Fruit fly (Drosophila melanogaster) whole organism, embryonic: Measurements from ENCODE around the gene CG10089.

Experiments used
- CG11695 ChIP-seq: fragments of 200-800 bp; sonication (Bioruptor generic); IDR thresholded peaks from 3 replicates; pipeline ENCODE4 v1.3.6; 2022; ENCODE audit warnings: missing biosample characterization, missing genetic modification characterization
- CG15011 ChIP-seq: fragments of 200-800 bp; sonication (Bioruptor generic); optimal IDR thresholded peaks from 3 replicates; lab custom pipeline; 2018; ENCODE audit warnings: missing biosample characterization, mild to moderate bottlenecking, missing genetic modification characterization
- CG15073 ChIP-seq: fragments of 200-800 bp; sonication (Bioruptor generic); optimal IDR thresholded peaks from 2 replicates; lab custom pipeline; 2016; ENCODE audit warnings: missing biosample characterization, missing genetic modification characterization
- CG1647 ChIP-seq: fragments of 200-800 bp; sonication (Bioruptor generic); optimal IDR thresholded peaks from 3 replicates; lab custom pipeline; 2016; ENCODE audit warnings: missing biosample characterization, missing genetic modification characterization
- CG16779 ChIP-seq: fragments of 200-800 bp; sonication (Bioruptor generic); IDR thresholded peaks from 2 replicates; pipeline ENCODE4 v1.3.6; 2022; ENCODE audit warnings: missing biosample characterization, missing genetic modification characterization
- CG16863 ChIP-seq: fragments of 200-800 bp; sonication (Bioruptor generic); optimal IDR thresholded peaks from 3 replicates; lab custom pipeline; 2016; ENCODE audit warnings: missing biosample characterization, missing genetic modification characterization
- CG17385 ChIP-seq: fragments of 200-800 bp; sonication (Bioruptor generic); optimal IDR thresholded peaks from 3 replicates; lab custom pipeline; 2018; ENCODE audit warnings: missing biosample characterization, mild to moderate bottlenecking, missing genetic modification characterization
- CG17912 ChIP-seq: fragments of 200-800 bp; sonication (Bioruptor generic); optimal IDR thresholded peaks from 2 replicates; lab custom pipeline; 2018; ENCODE audit warnings: missing biosample characterization, mild to moderate bottlenecking, missing genetic modification characterization
- CG18262 ChIP-seq: fragments of 200-800 bp; optimal IDR thresholded peaks from 3 replicates; lab custom pipeline; 2019; ENCODE audit warnings: missing biosample characterization, mild to moderate bottlenecking, missing genetic modification characterization, moderate library complexity
- CG18619 ChIP-seq: fragments of 200-800 bp; sonication (Bioruptor generic); optimal IDR thresholded peaks from 3 replicates; lab custom pipeline; 2017; ENCODE audit warnings: missing biosample characterization, mild to moderate bottlenecking, missing genetic modification characterization
- CG2712 ChIP-seq: fragments of 200-800 bp; optimal IDR thresholded peaks from 3 replicates; lab custom pipeline; 2019; ENCODE audit warnings: missing biosample characterization, mild to moderate bottlenecking, missing genetic modification characterization, moderate library complexity
- CG3163 ChIP-seq: fragments of 200-800 bp; sonication (Bioruptor generic); optimal IDR thresholded peaks from 3 replicates; lab custom pipeline; 2016; ENCODE audit warnings: missing biosample characterization, missing genetic modification characterization
- CG4404 ChIP-seq: fragments of 200-800 bp; sonication (Bioruptor generic); IDR thresholded peaks from 2 replicates; pipeline ENCODE4 v1.3.6; 2022; ENCODE audit warnings: missing biosample characterization, missing genetic modification characterization
- CG6654 ChIP-seq: fragments of 200-800 bp; sonication (Bioruptor generic); optimal IDR thresholded peaks from 2 replicates; lab custom pipeline; 2017; ENCODE audit warnings: missing biosample characterization, mild to moderate bottlenecking, missing genetic modification characterization
- CG8089 ChIP-seq: fragments of 200-800 bp; sonication (Bioruptor generic); optimal IDR thresholded peaks from 3 replicates; lab custom pipeline; 2016; ENCODE audit warnings: missing biosample characterization, missing genetic modification characterization
- CG9932 ChIP-seq: fragments of 200-800 bp; sonication (Bioruptor generic); IDR thresholded peaks from 2 replicates; pipeline ENCODE4 v1.3.6; 2022; ENCODE audit warnings: missing biosample characterization, missing genetic modification characterization
- CrebB ChIP-seq: fragments of 200-800 bp; sonication (Bioruptor generic); optimal IDR thresholded peaks from 3 replicates; lab custom pipeline; 2018; ENCODE audit warnings: missing biosample characterization, mild to moderate bottlenecking, missing genetic modification characterization
- Deaf1 ChIP-seq: fragments of 200-800 bp; optimal IDR thresholded peaks from 3 replicates; lab custom pipeline; 2019; ENCODE audit warnings: missing biosample characterization, mild to moderate bottlenecking, missing genetic modification characterization, moderate library complexity
- HLH3B ChIP-seq: fragments of 200-800 bp; sonication (Bioruptor generic); IDR thresholded peaks from 2 replicates; pipeline ENCODE4 v1.3.6; 2022; ENCODE audit warnings: missing biosample characterization, missing genetic modification characterization
- HmgD ChIP-seq: fragments of 200-800 bp; sonication (Bioruptor generic); optimal IDR thresholded peaks from 3 replicates; lab custom pipeline; 2016; ENCODE audit warnings: missing biosample characterization, missing genetic modification characterization
- Hr39 ChIP-seq: fragments of >200 bp; optimal IDR thresholded peaks from 2 replicates; lab custom pipeline; 2017
- Jarid2 ChIP-seq: fragments of 200-800 bp; sonication (Bioruptor generic); optimal IDR thresholded peaks from 3 replicates; lab custom pipeline; 2017; ENCODE audit warnings: mild to moderate bottlenecking, missing biosample characterization, missing genetic modification reagents, missing genetic modification characterization
- Kr ChIP-seq: fragments of 200-800 bp; sonication (Bioruptor generic); optimal IDR thresholded peaks from 2 replicates; lab custom pipeline; 2017; ENCODE audit warnings: missing biosample characterization, mild to moderate bottlenecking, missing genetic modification characterization
- Med ChIP-seq: fragments of 200-800 bp; sonication (Bioruptor generic); peaks from one replicate; lab custom pipeline; 2016; ENCODE audit warnings: missing biosample characterization, missing genetic modification characterization, mild to moderate bottlenecking, inconsistent platforms, moderate library complexity
- Rx ChIP-seq: fragments of 200-800 bp; sonication (Bioruptor generic); IDR thresholded peaks from 2 replicates; pipeline ENCODE4 v1.3.6; 2022; ENCODE audit warnings: missing biosample characterization, missing genetic modification characterization
- Spps ChIP-seq: fragments of 200-800 bp; sonication (Bioruptor generic); optimal IDR thresholded peaks from 2 replicates; lab custom pipeline; 2018; ENCODE audit warnings: missing biosample characterization, mild to moderate bottlenecking, missing genetic modification characterization
- aop ChIP-seq: fragments of 200-800 bp; sonication (Bioruptor generic); IDR thresholded peaks from 2 replicates; pipeline ENCODE4 v1.3.6; 2022; ENCODE audit warnings: missing biosample characterization, missing genetic modification characterization
- bowl ChIP-seq: fragments of 200-800 bp; sonication (Bioruptor generic); IDR thresholded peaks from 2 replicates; pipeline ENCODE4 v1.3.6; 2022; ENCODE audit warnings: missing biosample characterization, missing genetic modification characterization
- chm ChIP-seq: fragments of 200-800 bp; sonication (Bioruptor generic); IDR thresholded peaks from 2 replicates; pipeline ENCODE4 v1.3.6; 2022; ENCODE audit warnings: missing biosample characterization, missing genetic modification characterization
- cwo ChIP-seq: fragments of 200-800 bp; sonication (Bioruptor generic); optimal IDR thresholded peaks from 3 replicates; lab custom pipeline; 2017; ENCODE audit warnings: missing biosample characterization, missing genetic modification characterization, mild to moderate bottlenecking, moderate library complexity, missing genetic modification reagents
- dm ChIP-seq: fragments of 200-800 bp; sonication (Bioruptor generic); optimal IDR thresholded peaks from 3 replicates; lab custom pipeline; 2016; ENCODE audit warnings: missing biosample characterization, missing genetic modification characterization
- dmrt99B ChIP-seq: fragments of 200-800 bp; sonication (Bioruptor generic); optimal IDR thresholded peaks from 2 replicates; lab custom pipeline; 2018; ENCODE audit warnings: missing biosample characterization, mild to moderate bottlenecking, missing genetic modification characterization, moderate library complexity
- fd96Cb ChIP-seq: fragments of 200-800 bp; sonication (Bioruptor generic); optimal IDR thresholded peaks from 2 replicates; lab custom pipeline; 2018; ENCODE audit warnings: missing biosample characterization, mild to moderate bottlenecking, missing genetic modification characterization, moderate library complexity
- gsb-n ChIP-seq: fragments of 200-800 bp; sonication (Bioruptor generic); optimal IDR thresholded peaks from 3 replicates; lab custom pipeline; 2018; ENCODE audit warnings: missing biosample characterization, mild to moderate bottlenecking, missing genetic modification characterization
- ham ChIP-seq: fragments of 200-800 bp; sonication (Bioruptor generic); IDR thresholded peaks from 2 replicates; pipeline ENCODE4 v1.3.6; 2022; ENCODE audit warnings: missing biosample characterization, missing genetic modification characterization
- her ChIP-seq: fragments of 200-800 bp; sonication (Bioruptor generic); optimal IDR thresholded peaks from 2 replicates; lab custom pipeline; 2016; ENCODE audit warnings: missing biosample characterization, missing genetic modification characterization
- ind ChIP-seq: fragments of 200-800 bp; sonication (Bioruptor generic); optimal IDR thresholded peaks from 3 replicates; lab custom pipeline; 2016; ENCODE audit warnings: missing biosample characterization, missing genetic modification characterization
- lola ChIP-seq, 3 experiments: fragments of >200 bp in 2 of 3; fragments of 200-800 bp in 1 of 3; sonication (Bioruptor generic) in 1 of 3; optimal IDR thresholded peaks; 2 replicates each; lab custom pipeline; 2017 to 2019; ENCODE audit warnings: missing biosample characterization in 3 of 3, missing genetic modification characterization in 3 of 3, mild to moderate bottlenecking in 1 of 3, moderate library complexity in 1 of 3
- pan ChIP-seq, 4 experiments: fragments of >200 bp in 3 of 4; fragments of 200-800 bp in 1 of 4; sonication (Bioruptor generic) in 1 of 4; optimal IDR thresholded peaks in 3 of 4; IDR thresholded peaks in 1 of 4; 2 replicates each; pipeline versions ENCODE4 v1.3.6 to Lab custom; 2017 to 2022; ENCODE audit warnings: missing biosample characterization in 2 of 4, missing genetic modification characterization in 2 of 4, mixed read lengths in 1 of 4
- salm ChIP-seq: fragments of 200-800 bp; sonication (Bioruptor generic); optimal IDR thresholded peaks from 2 replicates; lab custom pipeline; 2018; ENCODE audit warnings: missing biosample characterization, mild to moderate bottlenecking, missing genetic modification characterization
- usp ChIP-seq: fragments of >200 bp; optimal IDR thresholded peaks from 2 replicates; lab custom pipeline; 2017; ENCODE audit warnings: missing biosample characterization, missing genetic modification characterization
- zf30C ChIP-seq: fragments of 200-800 bp; sonication (Bioruptor generic); optimal IDR thresholded peaks from 3 replicates; lab custom pipeline; 2018; ENCODE audit warnings: missing biosample characterization, mild to moderate bottlenecking, missing genetic modification characterization

Gene CG10089

DNA sequence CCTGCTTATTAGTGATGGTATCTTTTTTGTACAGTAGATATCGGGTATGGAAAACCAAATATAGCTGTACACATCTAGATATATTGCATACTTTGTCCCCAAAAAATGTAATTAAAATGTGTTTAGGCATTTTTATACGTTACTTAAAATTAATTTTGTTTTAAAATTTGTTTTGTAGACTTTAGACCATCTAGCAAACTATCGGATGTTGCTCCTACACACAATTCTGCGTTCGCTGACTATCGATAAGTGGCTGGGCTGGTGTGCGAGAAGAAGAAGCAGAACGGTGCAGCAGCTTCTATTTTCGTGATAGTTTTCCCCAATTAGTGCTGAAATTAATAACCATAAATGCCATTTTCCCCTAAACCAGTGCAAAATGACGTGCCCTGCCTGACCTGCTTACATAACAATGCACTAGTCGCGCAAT, 38.5 kb upstream of the CG10089 start, which contains the start of the genes Vps36 and Liprin-beta (continued):
- TF ChIP-seq CG6654 (GFP tag; lab: Kevin White, UChicago) (no peak), Rx (GFP tag; lab: Robert Waterston, UW) (peak; percentile 60), CG18262 (no peak), HLH3B (GFP tag; lab: Robert Waterston, UW) (peak; percentile 89), fd96Cb (tag; lab: Kevin White, UChicago) (peak; percentile 75), CG11695 (peak; percentile 69; the same call in 2 of the 3 replicates), CG18619 (GFP tag; lab: Kevin White, UChicago) (peak; percentile 75), CG1647 (GFP tag; lab: Kevin White, UChicago) (peak; percentile 85), CG16863 (GFP tag; lab: Kevin White, UChicago) (peak; percentile 84), Jarid2 (GFP tag; lab: Kevin White, UChicago) (no peak), Kr (GFP tag; lab: Kevin White, UChicago) (no peak), CG8089 (GFP tag; lab: Kevin White, UChicago) (peak; percentile 84), chm (GFP tag; lab: Robert Waterston, UW) (0 out of 2 replicates have a peak, but pooled peaks have one; percentile 32), CG17912 (GFP tag; lab: Kevin White, UChicago) (peak; percentile 24), Med (GFP tag; lab: Kevin White, UChicago) (peak; percentile 97), ind (GFP tag; lab: Kevin White, UChicago) (peak; percentile 94), CG15011 (GFP tag; lab: Kevin White, UChicago) (no peak), pan (optimal IDR thresholded peaks at IDR 0.05; lab: Kevin White, UChicago) (no peak), pan (GFP tag; optimal IDR thresholded peaks at IDR 0.05 in 1 of 2, IDR thresholded peaks at IDR 0.05 in 1 of 2) (peak in 1 of 2 experiments; percentile 84), usp (GFP tag; lab: Kevin White, UChicago) (no peak), HmgD (GFP tag; lab: Kevin White, UChicago) (peak; percentile 93), her (GFP tag; lab: Kevin White, UChicago) (peak; percentile 81), CrebB (peak; percentile 48), Hr39 (no peak), dm (GFP tag; lab: Kevin White, UChicago) (peak; percentile 86), lola (GFP tag; optimal IDR thresholded peaks at IDR 0.05; lab: Kevin White, UChicago) (peak in 1 of 3 experiments; percentile 85), dmrt99B (tag; lab: Kevin White, UChicago) (no peak), aop (GFP tag; lab: Robert Waterston, UW) (no peak), CG4404 (GFP tag; lab: Robert Waterston, UW) (peak; percentile 90), CG15073 (GFP tag; lab: Kevin White, UChicago) (peak; percentile 26), CG17385 (GFP tag; lab: Kevin White, UChicago) (peak; percentile 98), Spps (tag; lab: Kevin White, UChicago) (no peak), CG9932 (GFP tag; lab: Robert Waterston, UW) (peak; percentile 97), cwo (GFP tag; lab: Kevin White, UChicago) (peak; percentile 37), gsb-n (tag; lab: Kevin White, UChicago) (no peak), bowl (GFP tag; lab: Robert Waterston, UW) (0 out of 2 replicates have a peak, but pooled peaks have one; percentile 15), CG16779 (GFP tag; lab: Robert Waterston, UW) (peak; percentile 48; the same call in 1 of the 2 replicates), salm (peak; percentile 42), Deaf1 (tag; lab: Kevin White, UChicago) (no peak), CG3163 (GFP tag; lab: Kevin White, UChicago) (peak; percentile 61), zf30C (no peak), ham (peak; percentile 81), CG2712 (tag; lab: Kevin White, UChicago) (peak; percentile 87)
